Fruit fly (Drosophila melanogaster) whole organism, embryonic: ENCODE measurements around the gene Vm32E.

Experiments used
- CG10209 ChIP-seq: fragments of 200-800 bp; sonication (Bioruptor generic); optimal IDR thresholded peaks from 3 replicates; lab custom pipeline; 2017; ENCODE audit warnings: missing biosample characterization, mild to moderate bottlenecking, missing genetic modification characterization, missing genetic modification reagents
- CG12104 ChIP-seq: fragments of 200-800 bp; sonication (Bioruptor generic); optimal IDR thresholded peaks from 3 replicates; lab custom pipeline; 2016; ENCODE audit warnings: missing biosample characterization, missing genetic modification characterization
- CG12391 ChIP-seq: fragments of 200-800 bp; sonication (Bioruptor generic); optimal IDR thresholded peaks from 3 replicates; lab custom pipeline; 2018; ENCODE audit warnings: missing biosample characterization, mild to moderate bottlenecking, missing genetic modification characterization, moderate library complexity
- CG14667 ChIP-seq: fragments of 200-800 bp; sonication (Bioruptor generic); IDR thresholded peaks from 2 replicates; pipeline ENCODE4 v1.3.6; 2022; ENCODE audit warnings: missing biosample characterization, missing genetic modification characterization
- CG16813 ChIP-seq: fragments of 200-800 bp; sonication (Bioruptor generic); IDR thresholded peaks from 3 replicates; pipeline ENCODE4 v1.3.6; 2022; ENCODE audit warnings: missing biosample characterization, missing genetic modification characterization; ENCODE audit not compliant: partially characterized antibody
- CG17359 ChIP-seq: fragments of 200-800 bp; sonication (Bioruptor generic); optimal IDR thresholded peaks from 3 replicates; lab custom pipeline; 2018; ENCODE audit warnings: missing biosample characterization, mild to moderate bottlenecking, missing genetic modification characterization, moderate library complexity
- CG2116 ChIP-seq: fragments of 200-800 bp; sonication (Bioruptor generic); optimal IDR thresholded peaks from 3 replicates; lab custom pipeline; 2018; ENCODE audit warnings: missing biosample characterization, mild to moderate bottlenecking, missing genetic modification characterization
- CG3065 ChIP-seq: fragments of 200-800 bp; sonication (Bioruptor generic); optimal IDR thresholded peaks from 2 replicates; lab custom pipeline; 2016; ENCODE audit warnings: missing biosample characterization, missing genetic modification characterization
- CG3163 ChIP-seq: fragments of 200-800 bp; sonication (Bioruptor generic); optimal IDR thresholded peaks from 3 replicates; lab custom pipeline; 2016; ENCODE audit warnings: missing biosample characterization, missing genetic modification characterization
- CG32767 ChIP-seq: fragments of 200-800 bp; sonication (Bioruptor generic); IDR thresholded peaks from 2 replicates; pipeline ENCODE4 v1.3.6; 2022; ENCODE audit warnings: missing biosample characterization, missing genetic modification characterization
- CG6254 ChIP-seq: fragments of 200-800 bp; sonication (Bioruptor generic); optimal IDR thresholded peaks from 3 replicates; lab custom pipeline; 2017; ENCODE audit warnings: mild to moderate bottlenecking, missing biosample characterization, missing genetic modification reagents, missing genetic modification characterization
- CG7556 ChIP-seq: fragments of 200-800 bp; sonication (Bioruptor generic); optimal IDR thresholded peaks from 2 replicates; lab custom pipeline; 2017; ENCODE audit warnings: missing biosample characterization, mild to moderate bottlenecking, missing genetic modification characterization
- CG9817 ChIP-seq: fragments of 200-800 bp; sonication (Bioruptor generic); optimal IDR thresholded peaks from 2 replicates; lab custom pipeline; 2018; ENCODE audit warnings: missing biosample characterization, mild to moderate bottlenecking, missing genetic modification characterization, moderate library complexity
- CG9876 ChIP-seq: fragments of 200-800 bp; sonication (Bioruptor generic); optimal IDR thresholded peaks from 2 replicates; lab custom pipeline; 2016; ENCODE audit warnings: missing biosample characterization, missing genetic modification characterization
- CHES-1-like ChIP-seq: fragments of 200-800 bp; sonication (Bioruptor generic); optimal IDR thresholded peaks from 2 replicates; lab custom pipeline; 2016; ENCODE audit warnings: missing biosample characterization, missing genetic modification characterization
- CTCF ChIP-seq: fragments of 200-800 bp; sonication (Bioruptor generic); optimal IDR thresholded peaks from 2 replicates; lab custom pipeline; 2017; ENCODE audit warnings: missing biosample characterization, mild to moderate bottlenecking, missing genetic modification characterization, moderate library complexity
- Deaf1 ChIP-seq: fragments of 200-800 bp; optimal IDR thresholded peaks from 3 replicates; lab custom pipeline; 2019; ENCODE audit warnings: missing biosample characterization, mild to moderate bottlenecking, missing genetic modification characterization, moderate library complexity
- Dfd ChIP-seq, 2 experiments: fragments of >200 bp; optimal IDR thresholded peaks; 2 replicates each; lab custom pipeline; 2017; ENCODE audit warnings: missing biosample characterization in 2 of 2, missing genetic modification characterization in 2 of 2
- ERR ChIP-seq: fragments of 200-800 bp; sonication (Bioruptor generic); optimal IDR thresholded peaks from 2 replicates; lab custom pipeline; 2016; ENCODE audit warnings: missing biosample characterization, missing genetic modification characterization
- Ets65A ChIP-seq: fragments of 200-800 bp; sonication (Bioruptor generic); peaks from one replicate; lab custom pipeline; 2016; ENCODE audit warnings: missing biosample characterization, missing genetic modification characterization
- Ets97D ChIP-seq: fragments of 200-800 bp; sonication (Bioruptor generic); optimal IDR thresholded peaks from 3 replicates; lab custom pipeline; 2016; ENCODE audit warnings: missing biosample characterization, missing genetic modification characterization
- HLH4C ChIP-seq: fragments of 200-800 bp; sonication (Bioruptor generic); IDR thresholded peaks from 3 replicates; pipeline ENCODE4 v1.3.6; 2022; ENCODE audit warnings: missing biosample characterization, missing genetic modification characterization; ENCODE audit not compliant: partially characterized antibody
- HLHmδ ChIP-seq: fragments of 200-800 bp; sonication (Bioruptor generic); optimal IDR thresholded peaks from 2 replicates; lab custom pipeline; 2018; ENCODE audit warnings: missing biosample characterization, mild to moderate bottlenecking, missing genetic modification characterization, moderate library complexity
- HmgZ ChIP-seq: fragments of 200-800 bp; sonication (Bioruptor generic); optimal IDR thresholded peaks from 2 replicates; lab custom pipeline; 2018; ENCODE audit warnings: missing biosample characterization, mild to moderate bottlenecking, missing genetic modification characterization
- NK7.1 ChIP-seq: fragments of 200-800 bp; sonication (Bioruptor generic); optimal IDR thresholded peaks from 3 replicates; lab custom pipeline; 2016; ENCODE audit warnings: missing biosample characterization, missing genetic modification characterization
- Nf-YB ChIP-seq: fragments of 200-800 bp; sonication (Bioruptor generic); optimal IDR thresholded peaks from 3 replicates; lab custom pipeline; 2019; ENCODE audit warnings: missing biosample characterization, mild to moderate bottlenecking, missing genetic modification characterization, moderate library complexity
- Scr ChIP-seq: fragments of 200-800 bp; sonication (Bioruptor generic); IDR thresholded peaks from 2 replicates; pipeline ENCODE4 v1.3.6; 2022; ENCODE audit warnings: missing biosample characterization, missing genetic modification characterization; ENCODE audit not compliant: partially characterized antibody
- Side ChIP-seq: fragments of 200-800 bp; sonication (Bioruptor generic); optimal IDR thresholded peaks from 2 replicates; lab custom pipeline; 2016; ENCODE audit warnings: missing biosample characterization, missing genetic modification characterization
- Sox100B ChIP-seq: fragments of 200-800 bp; sonication (Bioruptor generic); optimal IDR thresholded peaks from 3 replicates; lab custom pipeline; 2018; ENCODE audit warnings: missing biosample characterization, mild to moderate bottlenecking, missing genetic modification characterization
- Tbp ChIP-seq: fragments of >200 bp; optimal IDR thresholded peaks from 2 replicates; lab custom pipeline; 2018; ENCODE audit warnings: missing biosample characterization, missing genetic modification characterization
- Trl ChIP-seq, 3 experiments: fragments of >200 bp in 2 of 3; fragments of 200-800 bp in 1 of 3; sonication (Bioruptor generic) in 1 of 3; optimal IDR thresholded peaks; 2 replicates in 1 of 3; 3 replicates in 2 of 3; lab custom pipeline; 2016 to 2017; ENCODE audit warnings: missing biosample characterization in 1 of 3, missing genetic modification characterization in 1 of 3
- al ChIP-seq: fragments of 200-800 bp; sonication (Bioruptor generic); IDR thresholded peaks from 2 replicates; pipeline ENCODE4 v1.3.6; 2022; ENCODE audit warnings: missing biosample characterization, missing genetic modification characterization
- ap ChIP-seq: fragments of 200-800 bp; sonication (Bioruptor generic); IDR thresholded peaks from 2 replicates; pipeline ENCODE4 v1.3.6; 2022; ENCODE audit warnings: missing biosample characterization, missing genetic modification characterization
- bbx ChIP-seq: fragments of 200-800 bp; sonication (Bioruptor generic); IDR thresholded peaks from 2 replicates; pipeline ENCODE4 v1.3.6; 2022; ENCODE audit warnings: missing biosample characterization, missing genetic modification characterization; ENCODE audit not compliant: partially characterized antibody
- cas ChIP-seq: fragments of 200-800 bp; sonication (Bioruptor generic); IDR thresholded peaks from 2 replicates; pipeline ENCODE4 v1.3.6; 2022; ENCODE audit warnings: missing biosample characterization, missing genetic modification characterization
- chif ChIP-seq, 2 experiments: fragments of 200-800 bp; sonication (Bioruptor generic); optimal IDR thresholded peaks; 3 replicates each; lab custom pipeline; 2016; ENCODE audit warnings: missing biosample characterization in 2 of 2, missing genetic modification characterization in 2 of 2
- crp ChIP-seq, 2 experiments: fragments of 200-800 bp; sonication (Bioruptor generic); optimal IDR thresholded peaks; 2 replicates in 1 of 2; 3 replicates in 1 of 2; lab custom pipeline; 2017; ENCODE audit warnings: missing biosample characterization in 2 of 2, missing genetic modification characterization in 2 of 2, mild to moderate bottlenecking in 1 of 2, moderate library complexity in 1 of 2
- disco-r ChIP-seq: fragments of 200-800 bp; sonication (Bioruptor generic); optimal IDR thresholded peaks from 2 replicates; lab custom pipeline; 2016; ENCODE audit warnings: missing biosample characterization, missing genetic modification characterization
- eve ChIP-seq, 2 experiments: fragments of >200 bp; optimal IDR thresholded peaks; 2 replicates each; lab custom pipeline; 2017; ENCODE audit warnings: missing biosample characterization in 2 of 2, missing genetic modification characterization in 2 of 2
- fd96Cb ChIP-seq: fragments of 200-800 bp; sonication (Bioruptor generic); optimal IDR thresholded peaks from 2 replicates; lab custom pipeline; 2018; ENCODE audit warnings: missing biosample characterization, mild to moderate bottlenecking, missing genetic modification characterization, moderate library complexity
- fu2 ChIP-seq: fragments of 200-800 bp; sonication (Bioruptor generic); optimal IDR thresholded peaks from 2 replicates; lab custom pipeline; 2016; ENCODE audit warnings: missing biosample characterization, missing genetic modification characterization
- gem ChIP-seq: fragments of 200-800 bp; sonication (Bioruptor generic); optimal IDR thresholded peaks from 2 replicates; lab custom pipeline; 2019; ENCODE audit warnings: missing biosample characterization, mild to moderate bottlenecking, missing genetic modification characterization, moderate library complexity
- lab ChIP-seq: fragments of 200-800 bp; sonication (Bioruptor generic); optimal IDR thresholded peaks from 3 replicates; lab custom pipeline; 2017; ENCODE audit warnings: missing biosample characterization, missing genetic modification characterization, mild to moderate bottlenecking, moderate library complexity, missing genetic modification reagents
- nau ChIP-seq: fragments of 200-800 bp; sonication (Bioruptor generic); optimal IDR thresholded peaks from 3 replicates; lab custom pipeline; 2017; ENCODE audit warnings: missing biosample characterization, mild to moderate bottlenecking, missing genetic modification characterization, missing genetic modification reagents
- nerfin-2 ChIP-seq: fragments of 200-800 bp; sonication (Bioruptor generic); IDR thresholded peaks from 2 replicates; pipeline ENCODE4 v1.3.6; 2022; ENCODE audit warnings: missing biosample characterization, missing genetic modification characterization; ENCODE audit not compliant: partially characterized antibody
- onecut ChIP-seq: fragments of 200-800 bp; sonication (Bioruptor generic); IDR thresholded peaks from 2 replicates; pipeline ENCODE4 v1.3.6; 2022; ENCODE audit warnings: missing biosample characterization, missing genetic modification characterization
- org-1 ChIP-seq: fragments of 200-800 bp; sonication (Bioruptor generic); optimal IDR thresholded peaks from 2 replicates; lab custom pipeline; 2017; ENCODE audit warnings: missing biosample characterization, missing genetic modification characterization
- schlank ChIP-seq: fragments of 200-800 bp; sonication (Bioruptor generic); optimal IDR thresholded peaks from 2 replicates; lab custom pipeline; 2018; ENCODE audit warnings: missing biosample characterization, mild to moderate bottlenecking, missing genetic modification characterization
- slou ChIP-seq: fragments of 200-800 bp; sonication (Bioruptor generic); optimal IDR thresholded peaks from 3 replicates; lab custom pipeline; 2016; ENCODE audit warnings: missing biosample characterization, missing genetic modification characterization
- sr ChIP-seq: fragments of 200-800 bp; sonication (Bioruptor generic); IDR thresholded peaks from 3 replicates; pipeline ENCODE4 v1.3.6; 2022; ENCODE audit warnings: missing biosample characterization, missing genetic modification characterization
- tap ChIP-seq: fragments of 200-800 bp; optimal IDR thresholded peaks from 3 replicates; lab custom pipeline; 2019; ENCODE audit warnings: missing biosample characterization, mild to moderate bottlenecking, missing genetic modification characterization, moderate library complexity

Gene Vm32E

dm6 chr2L:11189116-11189449 is 17.6 kb upstream of the Vm32E start (continued):
- TF ChIP-seq CG9876 (GFP tag; lab: Kevin White, UChicago) (no peak), CG14667 (GFP tag; lab: Robert Waterston, UW) (0 out of 2 replicates have a peak, but pooled peaks have one; percentile 11), tap (tag; lab: Kevin White, UChicago) (no peak), CG3065 (GFP tag; lab: Kevin White, UChicago) (peak; percentile 9), org-1 (peak; percentile 51), Dfd (GFP tag; optimal IDR thresholded peaks at IDR 0.05; lab: Kevin White, UChicago) (no peak), NK7.1 (no peak), gem (tag; lab: Kevin White, UChicago) (peak; percentile 85), CG17359 (no peak), CG9817 (tag; lab: Kevin White, UChicago) (no peak), CHES-1-like (GFP tag; lab: Kevin White, UChicago) (no peak), fu2 (no peak), CG2116 (GFP tag; lab: Kevin White, UChicago) (no peak), CG12391 (tag; lab: Kevin White, UChicago) (peak; percentile 79), lab (GFP tag; lab: Kevin White, UChicago) (no peak), Deaf1 (tag; lab: Kevin White, UChicago) (no peak), ERR (GFP tag; lab: Kevin White, UChicago) (no peak), Side (no peak), Scr (GFP tag; lab: Robert Waterston, UW) (no peak), schlank (no peak), Nf-YB (GFP tag; lab: Kevin White, UChicago) (peak; percentile 48), nerfin-2 (no peak), CG3163 (GFP tag; lab: Kevin White, UChicago) (no peak), CG32767 (GFP tag; lab: Robert Waterston, UW) (no peak), CG16813 (0 out of 3 replicates have a peak, but pooled peaks have one; percentile 37), cas (GFP tag; lab: Robert Waterston, UW) (no peak), CG12104 (GFP tag; lab: Kevin White, UChicago) (peak; percentile 14), chif (GFP tag; optimal IDR thresholded peaks at IDR 0.05; lab: Kevin White, UChicago) (peak in 1 of 2 experiments; percentile 33), nau (GFP tag; lab: Kevin White, UChicago) (no peak), sr (GFP tag; lab: Robert Waterston, UW) (no peak), HLH4C (GFP tag; lab: Robert Waterston, UW) (0 out of 3 replicates have a peak, but pooled peaks have one; percentile 30), slou (GFP tag; lab: Kevin White, UChicago) (no peak), Tbp (GFP tag; lab: Kevin White, UChicago) (no peak), al (GFP tag; lab: Robert Waterston, UW) (no peak), bbx (no peak), ap (GFP tag; lab: Robert Waterston, UW) (no peak), crp (GFP tag; optimal IDR thresholded peaks at IDR 0.05; lab: Kevin White, UChicago) (no peak), Trl (optimal IDR thresholded peaks at IDR 0.05; lab: Kevin White, UChicago) (no peak), Trl (GFP tag; optimal IDR thresholded peaks at IDR 0.05; lab: Kevin White, UChicago) (no peak), Sox100B (no peak), HmgZ (tag; lab: Kevin White, UChicago) (no peak), Ets97D (GFP tag; lab: Kevin White, UChicago) (no peak), CTCF (GFP tag; lab: Kevin White, UChicago) (no peak), eve (GFP tag; optimal IDR thresholded peaks at IDR 0.05; lab: Kevin White, UChicago) (no peak), fd96Cb (tag; lab: Kevin White, UChicago) (peak; percentile 54), onecut (GFP tag; lab: Robert Waterston, UW) (no peak), HLHmδ (GFP tag; lab: Kevin White, UChicago) (no peak), disco-r (GFP tag; lab: Kevin White, UChicago) (no peak), Ets65A (GFP tag; lab: Kevin White, UChicago) (no peak), CG10209 (GFP tag; lab: Kevin White, UChicago) (peak; percentile 70), CG6254 (GFP tag; lab: Kevin White, UChicago) (peak; percentile 42), CG7556 (GFP tag; lab: Kevin White, UChicago) (peak; percentile 55)
